Worm (Caenorhabditis elegans) whole organism, mixed stage, embryonic: ENCODE data around the gene C17C3.6.
"Not testable (repeated sequence)": the region's sequence is repeated elsewhere in the genome, so short reads cannot be mapped to it uniquely, and the experiment has no call there.

Source experiments
- bed-3 ChIP-seq: fragments of 200-800 bp; sonication (Bioruptor generic); optimal IDR thresholded peaks from 3 replicates; lab custom pipeline; 2018; ENCODE audit warnings: mild to moderate bottlenecking, missing genetic modification characterization, moderate library complexity, missing compliant biosample characterization
- ceh-39 ChIP-seq: fragments of 150-350 bp; optimal IDR thresholded peaks from 2 replicates; lab custom pipeline; 2014; ENCODE audit warnings: missing biosample characterization, missing genetic modification characterization
- lsy-2 ChIP-seq: fragments of 150-350 bp; optimal IDR thresholded peaks from 2 replicates; lab custom pipeline; 2014; ENCODE audit warnings: missing biosample characterization, missing genetic modification characterization
- mep-1 ChIP-seq: fragments of 150-350 bp; optimal IDR thresholded peaks from 2 replicates; lab custom pipeline; 2017; ENCODE audit warnings: missing biosample characterization, missing genetic modification reagents, missing genetic modification characterization, inconsistent platforms
- pha-4 ChIP-seq: fragments of 150-350 bp; optimal IDR thresholded peaks from 2 replicates; lab custom pipeline; 2018; ENCODE audit warnings: missing biosample characterization, missing genetic modification reagents, missing genetic modification characterization
- unc-62 ChIP-seq: fragments of 150-350 bp; optimal IDR thresholded peaks from 2 replicates; lab custom pipeline; 2014; ENCODE audit warnings: missing biosample characterization, missing genetic modification reagents, missing genetic modification characterization
- ztf-11 ChIP-seq: fragments of 150-350 bp; optimal IDR thresholded peaks from 2 replicates; lab custom pipeline; 2014; ENCODE audit warnings: missing biosample characterization, missing genetic modification characterization

ce11 chrII:5534939-5535338, 14.9 kb upstream of the C17C3.6 start, which contains the start of gene hlh-25:
- not testable (repeated sequence) for TF ChIP-seq ceh-39 (tag; lab: Kevin White, UChicago); pha-4 (tag; lab: Kevin White, UChicago); ztf-11; unc-62 (GFP tag; lab: Kevin White, UChicago); mep-1; bed-3 (GFP tag; lab: Kevin White, UChicago); lsy-2
